Worm (Caenorhabditis elegans) whole organism, L3 larva: ENCODE data around the gene mam-6.

Experiments used
- R02D3.7 ChIP-seq: fragments of 150-350 bp; optimal IDR thresholded peaks from 2 replicates; lab custom pipeline; 2014; ENCODE audit warnings: missing biosample characterization, missing genetic modification characterization
- ZK546.5 ChIP-seq: sonication (generic microtip); optimal IDR thresholded peaks from 2 replicates; lab custom pipeline; 2017; ENCODE audit warnings: missing biosample characterization, missing genetic modification characterization
- aly-2 ChIP-seq: fragments of 150-350 bp; optimal IDR thresholded peaks from 2 replicates; lab custom pipeline; 2014; ENCODE audit warnings: missing biosample characterization, missing genetic modification characterization
- ama-1 ChIP-seq: fragments of 150-350 bp; optimal IDR thresholded peaks from 2 replicates; lab custom pipeline; 2018
- ceh-16 ChIP-seq: sonication (generic microtip); optimal IDR thresholded peaks from 2 replicates; lab custom pipeline; 2017; ENCODE audit warnings: missing biosample characterization, missing genetic modification characterization
- ceh-9 ChIP-seq: sonication (generic microtip); optimal IDR thresholded peaks from 2 replicates; lab custom pipeline; 2018; ENCODE audit warnings: missing biosample characterization, missing genetic modification characterization
- egl-27 ChIP-seq: sonication (generic microtip); optimal IDR thresholded peaks from 4 replicates; lab custom pipeline; 2017; ENCODE audit warnings: missing biosample characterization, missing genetic modification reagents, missing genetic modification characterization
- egl-5 ChIP-seq: fragments of 150-350 bp; optimal IDR thresholded peaks from 2 replicates; lab custom pipeline; 2017; ENCODE audit warnings: missing biosample characterization, missing genetic modification reagents, missing genetic modification characterization, inconsistent platforms
- elt-1 ChIP-seq: fragments of 150-350 bp; optimal IDR thresholded peaks from 2 replicates; lab custom pipeline; 2014; ENCODE audit warnings: missing biosample characterization, missing genetic modification characterization
- elt-2 ChIP-seq: sonication (generic microtip); optimal IDR thresholded peaks from 2 replicates; lab custom pipeline; 2016; ENCODE audit warnings: missing genetic modification reagents, mild to moderate bottlenecking, missing genetic modification characterization, missing compliant biosample characterization
- elt-3 ChIP-seq, 3 experiments: fragments of 150-350 bp in 1 of 3; sonication (generic microtip) in 2 of 3; optimal IDR thresholded peaks; 2 replicates in 2 of 3; 4 replicates in 1 of 3; lab custom pipeline; 2014 to 2017; ENCODE audit warnings: missing biosample characterization in 3 of 3, missing genetic modification characterization in 3 of 3
- eor-1 ChIP-seq, 2 experiments: fragments of 150-350 bp; optimal IDR thresholded peaks; 2 replicates each; lab custom pipeline; 2014 to 2018; ENCODE audit warnings: missing biosample characterization in 2 of 2, missing genetic modification characterization in 2 of 2
- fkh-10 ChIP-seq: sonication (generic microtip); optimal IDR thresholded peaks from 2 replicates; lab custom pipeline; 2017; ENCODE audit warnings: missing biosample characterization, missing genetic modification reagents, missing genetic modification characterization
- fkh-2 ChIP-seq: fragments of 150-350 bp; optimal IDR thresholded peaks from 2 replicates; lab custom pipeline; 2014; ENCODE audit warnings: missing biosample characterization, missing genetic modification reagents, missing genetic modification characterization
- fos-1 ChIP-seq: fragments of 150-350 bp; optimal IDR thresholded peaks from 2 replicates; lab custom pipeline; 2014; ENCODE audit warnings: missing biosample characterization, missing genetic modification characterization
- hmg-11 ChIP-seq: sonication (generic microtip); optimal IDR thresholded peaks from 2 replicates; lab custom pipeline; 2016; ENCODE audit warnings: missing genetic modification characterization, missing compliant biosample characterization
- lin-15B ChIP-seq: fragments of 150-350 bp; optimal IDR thresholded peaks from 2 replicates; lab custom pipeline; 2014; ENCODE audit warnings: missing biosample characterization, missing genetic modification characterization
- lin-39 ChIP-seq: fragments of 150-350 bp; optimal IDR thresholded peaks from 2 replicates; lab custom pipeline; 2018; ENCODE audit warnings: missing biosample characterization, missing genetic modification reagents, missing genetic modification characterization
- lsy-12 ChIP-seq: sonication (generic microtip); optimal IDR thresholded peaks from 2 replicates; lab custom pipeline; 2016; ENCODE audit warnings: mild to moderate bottlenecking, missing genetic modification characterization, missing compliant biosample characterization
- mml-1 ChIP-seq: fragments of 150-350 bp; sonication (generic microtip); optimal IDR thresholded peaks from 3 replicates; lab custom pipeline; 2014; ENCODE audit warnings: missing biosample characterization, missing genetic modification characterization
- nfya-1 ChIP-seq: sonication (generic microtip); optimal IDR thresholded peaks from 2 replicates; lab custom pipeline; 2017; ENCODE audit warnings: missing genetic modification characterization, mild to moderate bottlenecking, missing compliant biosample characterization, antibody characterized with exemption, moderate library complexity; ENCODE audit not compliant: insufficient read depth
- nhr-11 ChIP-seq: fragments of 150-350 bp; optimal IDR thresholded peaks from 2 replicates; lab custom pipeline; 2014; ENCODE audit warnings: missing biosample characterization, missing genetic modification characterization
- nhr-23 ChIP-seq: fragments of 150-350 bp; optimal IDR thresholded peaks from 2 replicates; lab custom pipeline; 2014; ENCODE audit warnings: missing biosample characterization, missing genetic modification reagents, missing genetic modification characterization
- nhr-237 ChIP-seq: fragments of 150-350 bp; optimal IDR thresholded peaks from 2 replicates; lab custom pipeline; 2014; ENCODE audit warnings: missing biosample characterization, missing genetic modification characterization
- nhr-28 ChIP-seq: fragments of 150-350 bp; optimal IDR thresholded peaks from 2 replicates; lab custom pipeline; 2014; ENCODE audit warnings: missing biosample characterization, missing genetic modification characterization
- nhr-43 ChIP-seq: sonication (generic microtip); optimal IDR thresholded peaks from 2 replicates; lab custom pipeline; 2016; ENCODE audit warnings: mild to moderate bottlenecking, missing genetic modification characterization, missing compliant biosample characterization; ENCODE audit not compliant: poor library complexity, severe bottlenecking
- nhr-67 ChIP-seq: fragments of 150-350 bp; optimal IDR thresholded peaks from 2 replicates; lab custom pipeline; 2014; ENCODE audit warnings: missing biosample characterization, missing genetic modification characterization
- nhr-76 ChIP-seq: fragments of 150-350 bp; sonication (generic microtip); optimal IDR thresholded peaks from 5 replicates; lab custom pipeline; 2014; ENCODE audit warnings: missing biosample characterization, missing genetic modification characterization
- nhr-77 ChIP-seq: fragments of 150-350 bp; optimal IDR thresholded peaks from 2 replicates; lab custom pipeline; 2014; ENCODE audit warnings: missing biosample characterization, missing genetic modification characterization
- pha-4 ChIP-seq: fragments of 150-350 bp; optimal IDR thresholded peaks from 2 replicates; lab custom pipeline; 2014; ENCODE audit warnings: missing biosample characterization, missing genetic modification reagents, missing genetic modification characterization
- pqm-1 ChIP-seq: fragments of 150-350 bp; optimal IDR thresholded peaks from 2 replicates; lab custom pipeline; 2017; ENCODE audit warnings: missing biosample characterization, missing genetic modification characterization, inconsistent platforms
- skn-1 ChIP-seq: fragments of 150-350 bp; optimal IDR thresholded peaks from 2 replicates; lab custom pipeline; 2014; ENCODE audit warnings: missing biosample characterization, missing genetic modification characterization
- unc-39 ChIP-seq: sonication (generic microtip); optimal IDR thresholded peaks from 4 replicates; lab custom pipeline; 2017; ENCODE audit warnings: missing biosample characterization, missing genetic modification characterization
- unc-62 ChIP-seq: fragments of 150-350 bp; sonication (generic microtip); optimal IDR thresholded peaks from 4 replicates; lab custom pipeline; 2014; ENCODE audit warnings: missing biosample characterization, missing genetic modification reagents, missing genetic modification characterization
- zag-1 ChIP-seq: fragments of 150-350 bp; optimal IDR thresholded peaks from 2 replicates; lab custom pipeline; 2014; ENCODE audit warnings: missing biosample characterization, missing genetic modification characterization
- ztf-11 ChIP-seq: fragments of 150-350 bp; optimal IDR thresholded peaks from 2 replicates; lab custom pipeline; 2014; ENCODE audit warnings: missing biosample characterization, missing genetic modification characterization
- ztf-4 ChIP-seq: fragments of 150-350 bp; optimal IDR thresholded peaks from 2 replicates; lab custom pipeline; 2014; ENCODE audit warnings: missing biosample characterization, missing genetic modification characterization

The mam-6 gene

DNA sequence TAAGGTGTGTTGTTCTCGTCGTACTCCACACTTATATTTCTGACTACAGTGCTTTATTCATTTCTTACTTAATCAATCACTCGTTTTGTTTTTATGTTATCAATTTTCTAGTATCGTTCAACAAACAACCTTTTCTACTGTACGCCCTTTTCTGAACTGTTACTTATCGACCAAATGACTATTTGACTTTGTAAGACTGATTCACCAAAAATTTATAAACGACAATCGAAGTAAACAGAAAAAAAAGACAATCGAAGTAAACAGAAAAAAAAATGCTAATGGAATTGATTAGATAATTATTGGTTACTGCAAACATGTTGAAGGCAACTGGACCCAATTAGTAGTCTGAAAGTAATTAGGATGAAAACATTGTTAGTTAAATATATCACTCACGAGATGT, 19.1 kb downstream of the mam-6 start:
- TF ChIP-seq R02D3.7 (no peak), egl-27 (tag; lab: Kevin White, UChicago) (no peak), pqm-1 (tag; lab: Kevin White, UChicago) (no peak), unc-62 (GFP tag; lab: Kevin White, UChicago) (no peak), elt-2 (tag; lab: Kevin White, UChicago) (peak; percentile 4), pha-4 (tag; lab: Kevin White, UChicago) (peak; percentile 58), lin-39 (tag; lab: Kevin White, UChicago) (no peak)

DNA sequence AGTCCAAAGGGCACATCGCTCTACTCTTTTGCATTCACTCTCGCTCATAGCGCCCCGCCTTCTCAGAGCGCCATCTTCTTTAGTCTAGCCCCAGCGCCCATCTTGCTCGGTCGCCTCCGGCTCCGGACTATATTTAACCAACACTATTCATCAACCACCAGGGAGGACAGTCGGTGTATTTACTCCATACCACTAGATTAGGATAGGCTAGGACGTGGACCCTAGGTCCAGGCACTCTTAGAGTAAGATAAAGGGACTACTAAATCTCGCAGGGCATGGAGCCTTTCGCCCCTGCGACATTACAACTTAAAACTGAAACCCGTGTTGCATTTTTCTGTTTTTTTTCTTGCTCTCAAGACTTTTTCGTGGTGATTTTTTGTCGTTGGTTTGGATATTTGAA, 21.6 kb downstream of the mam-6 start:
- no peak for TF ChIP-seq eor-1 (tag; optimal IDR thresholded peaks at IDR 0.05; lab: Kevin White, UChicago)
- TF ChIP-seq nhr-28 (tag; lab: Kevin White, UChicago), result no peak
- no peak for TF ChIP-seq pha-4 (tag; lab: Kevin White, UChicago)
- no peak for TF ChIP-seq nhr-76 (tag; lab: Kevin White, UChicago)
- no peak for TF ChIP-seq lin-15B (tag; lab: Kevin White, UChicago)
- no peak for TF ChIP-seq pqm-1 (tag; lab: Kevin White, UChicago)

DNA sequence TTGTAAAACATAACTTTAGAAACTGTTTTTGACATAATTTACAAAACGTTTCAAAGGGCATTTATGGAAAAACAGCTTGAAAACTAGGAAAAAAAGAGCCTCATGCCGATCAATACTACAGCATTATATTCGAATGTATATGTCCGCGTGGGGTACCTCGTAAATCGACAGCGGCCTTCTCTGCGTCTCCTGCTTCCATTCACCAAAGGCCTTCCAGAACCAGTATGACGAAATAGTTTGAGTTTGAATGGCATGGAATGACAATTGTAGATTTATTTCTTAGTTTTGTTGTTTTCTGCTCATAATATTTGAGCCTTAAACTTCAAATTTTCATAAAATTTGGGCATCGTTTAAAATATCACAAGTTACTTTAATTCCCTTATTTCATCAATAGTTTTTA, 23.7 kb downstream of the mam-6 start:
- no peak for TF ChIP-seq skn-1 (tag; lab: Kevin White, UChicago)
- TF ChIP-seq zag-1 (tag; lab: Kevin White, UChicago), result no peak
- TF ChIP-seq unc-39, result no peak
- TF ChIP-seq nhr-11, result no peak
- TF ChIP-seq elt-1 (tag; lab: Kevin White, UChicago), result no peak
- TF ChIP-seq nfya-1 (tag; lab: Kevin White, UChicago), result peak; percentile 46
- TF ChIP-seq nhr-67 (tag; lab: Kevin White, UChicago), result no peak
- TF ChIP-seq lsy-12 (tag; lab: Kevin White, UChicago), result no peak
- TF ChIP-seq nhr-76 (tag; lab: Kevin White, UChicago), result no peak
- no peak for TF ChIP-seq elt-3 (tag; optimal IDR thresholded peaks at IDR 0.05; lab: Kevin White, UChicago)
- TF ChIP-seq R02D3.7, result peak; percentile 52
- TF ChIP-seq hmg-11 (tag; lab: Kevin White, UChicago), result peak; percentile 30
- peak; percentile 34 for TF ChIP-seq egl-5 (tag; lab: Kevin White, UChicago)
- no peak for TF ChIP-seq egl-27 (tag; lab: Kevin White, UChicago)
- no peak for TF ChIP-seq ceh-16 (tag; lab: Kevin White, UChicago)
- TF ChIP-seq nhr-43 (tag; lab: Kevin White, UChicago), result no peak
- no peak for TF ChIP-seq fkh-10 (GFP tag; lab: Kevin White, UChicago)

DNA sequence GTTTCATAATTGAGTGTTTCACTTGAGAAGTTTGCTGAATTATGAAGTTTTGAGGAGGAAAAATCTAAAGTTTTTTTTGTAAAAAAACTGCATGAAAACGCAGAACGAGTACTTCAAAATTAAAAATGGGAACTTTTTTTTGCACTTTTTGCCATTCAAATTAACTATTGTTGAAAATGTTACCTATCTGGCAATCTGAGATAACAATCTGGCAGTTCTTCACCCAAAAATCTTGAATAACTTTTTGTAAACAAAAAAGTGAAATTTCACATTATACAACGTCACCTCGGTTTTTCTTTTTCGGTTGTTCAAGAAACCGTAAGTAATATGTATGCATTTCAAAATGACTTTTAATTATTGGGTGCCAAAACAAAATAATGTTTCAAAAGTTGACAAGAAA, 26.6 kb downstream of the mam-6 start:
- TF ChIP-seq egl-5 (tag; lab: Kevin White, UChicago) (no peak), fos-1 (tag; lab: Kevin White, UChicago) (no peak), nhr-237 (no peak), unc-62 (GFP tag; lab: Kevin White, UChicago) (no peak), elt-3 (tag; optimal IDR thresholded peaks at IDR 0.05; lab: Kevin White, UChicago) (no peak), fkh-2 (no peak), aly-2 (no peak), elt-1 (tag; lab: Kevin White, UChicago) (peak; percentile 88)

DNA sequence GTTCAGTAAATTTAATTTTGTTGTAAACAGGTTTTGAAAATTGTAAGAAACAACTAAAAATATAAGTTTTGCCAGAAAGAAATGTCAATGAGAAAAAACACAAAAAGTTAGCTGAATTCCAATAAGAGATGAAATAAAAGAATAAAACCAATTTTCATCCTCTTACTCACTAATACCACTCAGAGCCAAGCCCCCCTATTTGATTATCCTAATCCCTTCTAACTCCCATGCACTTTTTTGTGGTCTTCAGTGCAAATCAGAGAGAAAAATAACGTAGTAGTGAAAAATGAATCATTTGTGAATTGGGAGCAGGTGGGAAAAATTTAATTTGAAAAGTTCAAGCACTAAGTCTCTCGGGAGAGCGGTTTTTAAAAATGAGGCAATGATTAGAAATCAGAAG, 27.8 kb downstream of the mam-6 start:
- TF ChIP-seq ceh-9 (tag; lab: Kevin White, UChicago) (no peak), ZK546.5 (tag; lab: Kevin White, UChicago) (no peak), mml-1 (no peak), aly-2 (no peak), nhr-67 (tag; lab: Kevin White, UChicago) (no peak), lin-15B (tag; lab: Kevin White, UChicago) (no peak), lin-39 (tag; lab: Kevin White, UChicago) (no peak), skn-1 (tag; lab: Kevin White, UChicago) (no peak), nhr-23 (no peak), ztf-11 (tag; lab: Kevin White, UChicago) (no peak), hmg-11 (tag; lab: Kevin White, UChicago) (no peak), ceh-16 (tag; lab: Kevin White, UChicago) (no peak), unc-39 (no peak), ztf-4 (tag; lab: Kevin White, UChicago) (no peak), elt-3 (tag; optimal IDR thresholded peaks at IDR 0.05; lab: Kevin White, UChicago) (no peak), egl-27 (tag; lab: Kevin White, UChicago) (no peak), nhr-43 (tag; lab: Kevin White, UChicago) (no peak), nhr-237 (no peak), nhr-77 (tag; lab: Kevin White, UChicago) (no peak), ama-1 (lab: Kevin White, UChicago) (no peak)
